Worm (Caenorhabditis elegans) whole organism, L4 larva: ENCODE results near the gene dmsr-5.

Experiments used
- F44E2.7 ChIP-seq: fragments of 200-800 bp; sonication (Bioruptor generic); IDR thresholded peaks from 2 replicates; pipeline ENCODE4 v2.1.2; 2022; ENCODE audit warnings: missing genetic modification characterization, missing compliant biosample characterization
- T26A8.4 ChIP-seq: fragments of 200-800 bp; sonication (Bioruptor generic); IDR thresholded peaks from 2 replicates; pipeline ENCODE4 v1.3.6; 2022; ENCODE audit warnings: missing genetic modification characterization, missing compliant biosample characterization
- Y105C5A.15 ChIP-seq: fragments of 200-800 bp; sonication (Bioruptor generic); IDR thresholded peaks from 2 replicates; pipeline ENCODE4 v1.3.6; 2022; ENCODE audit warnings: missing genetic modification characterization, missing compliant biosample characterization
- ZK337.2 ChIP-seq: fragments of 200-800 bp; sonication (Bioruptor generic); IDR thresholded peaks from 2 replicates; pipeline ENCODE4 v1.3.6; 2022; ENCODE audit warnings: missing genetic modification reagents, missing genetic modification characterization, missing compliant biosample characterization
- aly-2 ChIP-seq: sonication (generic microtip); optimal IDR thresholded peaks from 2 replicates; lab custom pipeline; 2018; ENCODE audit warnings: missing biosample characterization, missing genetic modification characterization
- arid-1 ChIP-seq: fragments of 200-800 bp; sonication (Bioruptor generic); conservative IDR thresholded peaks from 2 replicates; pipeline ENCODE4 v1.3.6; 2022; ENCODE audit warnings: missing genetic modification reagents, missing genetic modification characterization, missing compliant biosample characterization
- ceh-28 ChIP-seq: fragments of 150-350 bp; optimal IDR thresholded peaks from 2 replicates; lab custom pipeline; 2014; ENCODE audit warnings: missing biosample characterization, missing genetic modification reagents, missing genetic modification characterization
- ceh-82 ChIP-seq: sonication (generic microtip); optimal IDR thresholded peaks from 2 replicates; lab custom pipeline; 2017; ENCODE audit warnings: missing biosample characterization, missing genetic modification characterization
- ces-1 ChIP-seq: fragments of 150-350 bp; sonication (generic microtip); optimal IDR thresholded peaks from 4 replicates; lab custom pipeline; 2014; ENCODE audit warnings: missing biosample characterization, missing genetic modification reagents, missing genetic modification characterization
- ctbp-1 ChIP-seq: fragments of 200-800 bp; sonication (Bioruptor generic); IDR thresholded peaks from 2 replicates; pipeline ENCODE4 v1.3.6; 2022; ENCODE audit warnings: missing genetic modification reagents, missing genetic modification characterization, missing compliant biosample characterization
- daf-16 ChIP-seq, 3 experiments: sonication (generic microtip); optimal IDR thresholded peaks; 2 replicates each; lab custom pipeline; 2016 to 2017; ENCODE audit warnings: missing genetic modification characterization in 3 of 3, missing genetic modification reagents in 3 of 3, mild to moderate bottlenecking in 2 of 3, missing compliant biosample characterization in 2 of 3, missing biosample characterization in 1 of 3, moderate library complexity in 1 of 3
- dmd-6 ChIP-seq: fragments of 200-800 bp; sonication (Bioruptor generic); IDR thresholded peaks from 2 replicates; pipeline ENCODE4 v1.3.6; 2022; ENCODE audit warnings: missing genetic modification reagents, missing genetic modification characterization, missing compliant biosample characterization
- dmd-8 ChIP-seq: fragments of 200-800 bp; sonication (Bioruptor generic); IDR thresholded peaks from 2 replicates; pipeline ENCODE4 v1.3.6; 2022; ENCODE audit warnings: missing genetic modification characterization, missing compliant biosample characterization
- dpl-1 ChIP-seq: fragments of 150-350 bp; optimal IDR thresholded peaks from 2 replicates; lab custom pipeline; 2014; ENCODE audit warnings: missing biosample characterization, missing genetic modification reagents, missing genetic modification characterization
- duxl-1 ChIP-seq: sonication (generic microtip); optimal IDR thresholded peaks from 2 replicates; lab custom pipeline; 2016; ENCODE audit warnings: mild to moderate bottlenecking, missing genetic modification characterization, moderate library complexity, missing compliant biosample characterization; ENCODE audit not compliant: poor library complexity
- dve-1 ChIP-seq: sonication (generic microtip); optimal IDR thresholded peaks from 2 replicates; lab custom pipeline; 2017; ENCODE audit warnings: antibody characterized with exemption, mild to moderate bottlenecking, missing genetic modification characterization, missing compliant biosample characterization; ENCODE audit not compliant: insufficient read depth
- egl-43 ChIP-seq: fragments of 200-800 bp; sonication (Bioruptor generic); IDR thresholded peaks from 2 replicates; pipeline ENCODE4 v1.3.6; 2022; ENCODE audit warnings: missing genetic modification reagents, missing genetic modification characterization, missing compliant biosample characterization
- fkh-10 ChIP-seq: fragments of 150-350 bp; optimal IDR thresholded peaks from 2 replicates; lab custom pipeline; 2014; ENCODE audit warnings: missing biosample characterization, missing genetic modification reagents, missing genetic modification characterization
- hif-1 ChIP-seq, 2 experiments: sonication (generic microtip); optimal IDR thresholded peaks; 2 replicates each; lab custom pipeline; 2016 to 2017; ENCODE audit warnings: missing compliant biosample characterization in 2 of 2, missing genetic modification characterization in 2 of 2, missing genetic modification reagents in 2 of 2, missing genotype in 2 of 2, mild to moderate bottlenecking in 1 of 2
- hlh-11 ChIP-seq: fragments of 200-800 bp; sonication (Bioruptor generic); optimal IDR thresholded peaks from 2 replicates; lab custom pipeline; 2018; ENCODE audit warnings: mild to moderate bottlenecking, missing genetic modification characterization, missing compliant biosample characterization
- hmg-1.1 ChIP-seq: fragments of 200-800 bp; sonication (Bioruptor generic); IDR thresholded peaks from 2 replicates; pipeline ENCODE4 v1.3.6; 2022; ENCODE audit warnings: missing genetic modification reagents, missing genetic modification characterization, missing compliant biosample characterization
- lin-13 ChIP-seq: fragments of 150-350 bp; optimal IDR thresholded peaks from 2 replicates; lab custom pipeline; 2014; ENCODE audit warnings: missing biosample characterization, missing genetic modification reagents, missing genetic modification characterization
- lin-15B ChIP-seq: fragments of 150-350 bp; sonication (generic microtip); optimal IDR thresholded peaks from 3 replicates; lab custom pipeline; 2014; ENCODE audit warnings: missing biosample characterization, missing genetic modification characterization
- lin-29 ChIP-seq: fragments of 200-800 bp; sonication (Bioruptor generic); IDR thresholded peaks from 2 replicates; pipeline ENCODE4 v1.3.6; 2022; ENCODE audit warnings: missing genetic modification reagents, missing genetic modification characterization, missing compliant biosample characterization
- lin-38 ChIP-seq: fragments of 200-800 bp; sonication (Bioruptor generic); IDR thresholded peaks from 2 replicates; pipeline ENCODE4 v1.3.6; 2022; ENCODE audit warnings: missing genetic modification reagents, missing genetic modification characterization, missing compliant biosample characterization
- lsy-2 ChIP-seq, 2 experiments: fragments of 150-350 bp in 1 of 2; sonication (generic microtip) in 1 of 2; optimal IDR thresholded peaks; 2 replicates each; lab custom pipeline; 2014 to 2017; ENCODE audit warnings: missing biosample characterization in 2 of 2, missing genetic modification characterization in 2 of 2
- madf-9 ChIP-seq: fragments of 200-800 bp; sonication (Bioruptor generic); conservative IDR thresholded peaks from 2 replicates; pipeline ENCODE4 v1.3.6; 2022; ENCODE audit warnings: missing genetic modification reagents, missing genetic modification characterization, missing compliant biosample characterization
- mep-1 ChIP-seq: fragments of 150-350 bp; sonication (generic microtip); optimal IDR thresholded peaks from 3 replicates; lab custom pipeline; 2014; ENCODE audit warnings: missing biosample characterization, missing genetic modification characterization
- mes-2 ChIP-seq: sonication (generic microtip); optimal IDR thresholded peaks from 2 replicates; lab custom pipeline; 2016; ENCODE audit warnings: missing genotype, mild to moderate bottlenecking, missing genetic modification characterization, missing compliant biosample characterization; ENCODE audit not compliant: poor library complexity, severe bottlenecking
- nhr-10 ChIP-seq: fragments of 150-350 bp; optimal IDR thresholded peaks from 2 replicates; lab custom pipeline; 2014; ENCODE audit warnings: missing biosample characterization, missing genetic modification characterization
- nhr-11 ChIP-seq: fragments of 150-350 bp; optimal IDR thresholded peaks from 2 replicates; lab custom pipeline; 2014; ENCODE audit warnings: missing biosample characterization, missing genetic modification characterization
- nhr-25 ChIP-seq: sonication (generic microtip); optimal IDR thresholded peaks from 2 replicates; lab custom pipeline; 2017; ENCODE audit warnings: missing genetic modification characterization, mild to moderate bottlenecking, missing compliant biosample characterization, antibody characterized with exemption, moderate library complexity, borderline replicate concordance; ENCODE audit not compliant: insufficient read depth
- nhr-28 ChIP-seq: fragments of 150-350 bp; optimal IDR thresholded peaks from 2 replicates; lab custom pipeline; 2014; ENCODE audit warnings: missing biosample characterization, missing genetic modification characterization
- nhr-41 ChIP-seq: fragments of 200-800 bp; sonication (Bioruptor generic); IDR thresholded peaks from 2 replicates; pipeline ENCODE4 v1.3.6; 2022; ENCODE audit warnings: missing genetic modification reagents, missing genetic modification characterization, missing compliant biosample characterization
- nhr-42 ChIP-seq: fragments of 200-800 bp; sonication (Bioruptor generic); IDR thresholded peaks from 2 replicates; pipeline ENCODE4 v1.3.6; 2022; ENCODE audit warnings: missing genetic modification characterization, missing compliant biosample characterization
- nhr-6 ChIP-seq: fragments of 150-350 bp; optimal IDR thresholded peaks from 2 replicates; lab custom pipeline; 2014; ENCODE audit warnings: missing biosample characterization, missing genetic modification characterization
- nhr-77 ChIP-seq: fragments of 150-350 bp; optimal IDR thresholded peaks from 2 replicates; lab custom pipeline; 2014; ENCODE audit warnings: missing biosample characterization, missing genetic modification characterization
- rbr-2 ChIP-seq: sonication (generic microtip); optimal IDR thresholded peaks from 2 replicates; lab custom pipeline; 2016; ENCODE audit warnings: missing genotype, missing genetic modification characterization, missing compliant biosample characterization
- snpc-4 ChIP-seq: fragments of 150-350 bp; optimal IDR thresholded peaks from 2 replicates; lab custom pipeline; 2014; ENCODE audit warnings: missing biosample characterization, missing genetic modification characterization
- unc-130 ChIP-seq: sonication (generic microtip); optimal IDR thresholded peaks from 2 replicates; lab custom pipeline; 2016; ENCODE audit warnings: missing genetic modification reagents, missing genetic modification characterization, missing compliant biosample characterization
- unc-62 ChIP-seq, 3 experiments: fragments of 150-350 bp in 1 of 3; sonication (generic microtip); optimal IDR thresholded peaks in 2 of 3; peaks in 1 of 3; 1 replicate in 1 of 3; 2 replicates in 2 of 3; lab custom pipeline; 2014 to 2017; ENCODE audit warnings: missing biosample characterization in 3 of 3, missing genetic modification characterization in 3 of 3, missing genetic modification reagents in 3 of 3, missing genotype in 1 of 3
- zag-1 ChIP-seq: fragments of 150-350 bp; optimal IDR thresholded peaks from 2 replicates; lab custom pipeline; 2014; ENCODE audit warnings: missing biosample characterization, missing genetic modification characterization
- zip-2 ChIP-seq: fragments of 150-350 bp; optimal IDR thresholded peaks from 2 replicates; lab custom pipeline; 2014; ENCODE audit warnings: missing biosample characterization, missing genetic modification characterization
- ztf-7 ChIP-seq: fragments of 150-350 bp; optimal IDR thresholded peaks from 2 replicates; lab custom pipeline; 2014; ENCODE audit warnings: missing biosample characterization, missing genetic modification characterization

dmsr-5 gene

DNA sequence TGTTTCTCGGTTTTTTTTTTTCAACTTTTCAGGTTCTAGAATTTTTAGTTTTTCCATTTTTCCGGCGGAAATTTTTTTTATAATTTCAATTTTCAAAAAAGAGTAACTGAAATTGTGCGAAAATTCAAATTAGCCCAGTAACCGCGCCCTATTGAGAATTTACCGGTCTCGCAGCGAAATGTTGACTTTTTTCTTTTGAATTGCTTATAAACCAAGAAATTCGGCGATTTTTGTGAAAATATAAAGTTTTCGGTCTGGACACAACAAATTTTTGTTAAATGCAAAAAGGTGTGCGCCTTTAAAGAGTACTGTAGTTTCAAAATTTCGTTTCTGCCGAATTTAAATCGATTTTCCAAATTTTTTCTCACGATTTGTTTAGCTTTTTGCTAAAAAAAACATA lies 15.5 kb upstream of the dmsr-5 start:
- TF ChIP-seq dve-1 (tag; lab: Kevin White, UChicago) (no peak), lin-38 (GFP tag; lab: Robert Waterston, UW) (peak; percentile 52), lin-29 (GFP tag; lab: Robert Waterston, UW) (no peak), daf-16 (GFP tag; optimal IDR thresholded peaks at IDR 0.05; lab: Kevin White, UChicago) (no peak), daf-16 (tag; optimal IDR thresholded peaks at IDR 0.05; lab: Kevin White, UChicago) (no peak)
- TF ChIP-seq, all 104 proteins: peak for 1

- TF ChIP-seq lin-38 (GFP tag; lab: Robert Waterston, UW) (peak; percentile 48), Y105C5A.15 (no peak), ctbp-1 (GFP tag; lab: Robert Waterston, UW) (0 out of 2 replicates have a peak, but pooled peaks have one; percentile 39), ZK337.2 (GFP tag; lab: Robert Waterston, UW) (no peak), dpl-1 (GFP tag; lab: Kevin White, UChicago) (no peak), ztf-7 (no peak), ceh-28 (no peak), aly-2 (tag; lab: Kevin White, UChicago) (no peak), F44E2.7 (no peak), dmd-8 (no peak), unc-62 (GFP tag; optimal IDR thresholded peaks at IDR 0.05 in 1 of 2; lab: Kevin White, UChicago) (peak in 1 of 2 experiments; percentile 45), unc-62 (tag; optimal IDR thresholded peaks at IDR 0.05; lab: Kevin White, UChicago) (no peak)
Observed at ce11 chrIII:11008869-11009268, 13.8 kb upstream of the dmsr-5 start, which contains the start of gene exos-1. Gene exos-1, plus strand, starts transcription at chrIII:11009043.

DNA sequence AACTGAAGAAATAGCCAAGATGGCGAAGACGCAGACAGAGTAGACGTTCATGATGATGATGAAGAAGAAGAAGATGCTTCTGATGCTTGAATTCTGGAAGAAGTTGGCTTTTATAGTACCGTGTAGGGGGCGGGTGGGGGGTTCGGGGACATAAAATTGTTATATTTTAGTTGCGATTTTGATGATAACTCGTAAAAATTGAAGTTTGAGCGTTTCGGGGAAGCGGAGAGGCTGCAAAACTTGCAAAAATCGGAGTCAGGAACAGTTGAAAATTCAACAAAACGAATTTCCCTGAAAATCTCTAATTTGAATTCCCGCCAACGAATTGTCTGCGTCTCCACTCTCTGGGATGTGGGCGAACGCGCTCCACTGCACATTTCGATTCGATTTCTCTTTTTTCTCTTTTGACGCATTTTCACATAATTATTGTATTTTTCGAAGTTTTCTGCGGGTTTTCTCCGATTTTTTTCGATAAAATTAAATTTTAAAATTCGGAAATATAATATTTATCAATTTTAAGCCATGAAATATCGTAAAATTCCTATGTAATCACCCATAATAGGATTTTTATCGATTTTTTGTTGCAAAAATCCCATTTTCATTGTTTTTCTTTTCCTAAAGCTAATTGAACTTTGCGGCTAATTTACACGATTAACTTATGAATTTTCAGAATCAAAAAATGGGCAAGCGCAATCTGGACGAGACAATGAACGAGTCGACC lies 12.7 kb upstream of the dmsr-5 start, which contains the start of the genes fipr-17 and Y48A6B.3:
Gene fipr-17, minus strand, starts transcription at position 51 of the 721 bp plus-strand sequence.
Gene Y48A6B.3, plus strand, starts transcription at position 671 of the 721 bp plus-strand sequence.
- TF ChIP-seq arid-1 (GFP tag; lab: Robert Waterston, UW) (peak; percentile 55; the same call in 1 of the 2 replicates), nhr-10 (no peak), fkh-10 (GFP tag; lab: Kevin White, UChicago) (peak; percentile 67), lsy-2 (tag; optimal IDR thresholded peaks at IDR 0.05; lab: Kevin White, UChicago) (peak in 1 of 2 experiments; percentile 91), lin-38 (GFP tag; lab: Robert Waterston, UW) (peak; percentile 98), nhr-11 (tag; lab: Kevin White, UChicago) (peak; percentile 68), hif-1 (tag; optimal IDR thresholded peaks at IDR 0.05; lab: Kevin White, UChicago) (peak in 1 of 2 experiments; percentile 65), ceh-82 (tag; lab: Kevin White, UChicago) (no peak), mes-2 (peak; percentile 93), lin-15B (tag; lab: Kevin White, UChicago) (peak; percentile 6), duxl-1 (tag; lab: Kevin White, UChicago) (peak; percentile 60), nhr-41 (GFP tag; lab: Robert Waterston, UW) (no peak), dmd-8 (no peak), nhr-77 (tag; lab: Kevin White, UChicago) (peak; percentile 75), mep-1 (peak; percentile 72), snpc-4 (tag; lab: Kevin White, UChicago) (no peak), egl-43 (GFP tag; lab: Robert Waterston, UW) (no peak), zip-2 (no peak), lin-13 (peak; percentile 76), hlh-11 (tag; lab: Kevin White, UChicago) (peak; percentile 51), rbr-2 (tag; lab: Kevin White, UChicago) (peak; percentile 69), unc-130 (GFP tag; lab: Kevin White, UChicago) (peak; percentile 39), madf-9 (GFP tag; lab: Robert Waterston, UW) (no peak), dpl-1 (GFP tag; lab: Kevin White, UChicago) (peak; percentile 97), zag-1 (tag; lab: Kevin White, UChicago) (no peak), hmg-1.1 (peak; percentile 57), nhr-42 (GFP tag; lab: Robert Waterston, UW) (0 out of 2 replicates have a peak, but pooled peaks have one; percentile 63), dmd-6 (peak; percentile 39; the same call in 1 of the 2 replicates), nhr-25 (tag; lab: Kevin White, UChicago) (peak; percentile 70), dve-1 (tag; lab: Kevin White, UChicago) (peak; percentile 80), T26A8.4 (GFP tag; lab: Robert Waterston, UW) (peak; percentile 43; the same call in 1 of the 2 replicates), ces-1 (GFP tag; lab: Kevin White, UChicago) (peak; percentile 13), aly-2 (tag; lab: Kevin White, UChicago) (no peak), nhr-6 (tag; lab: Kevin White, UChicago) (peak; percentile 90), nhr-28 (tag; lab: Kevin White, UChicago) (peak; percentile 66)
